Worm (Caenorhabditis elegans) whole organism, young adult: ENCODE data around the gene tmem-24.

Source experiments
- B0336.3 ChIP-seq: fragments of 200-800 bp; sonication (Bioruptor generic); IDR thresholded peaks from 2 replicates; pipeline ENCODE4 v1.3.6; 2022; ENCODE audit warnings: missing genetic modification characterization, missing compliant biosample characterization
- F23B12.7 ChIP-seq: sonication (generic microtip); optimal IDR thresholded peaks from 2 replicates; lab custom pipeline; 2017; ENCODE audit warnings: missing genetic modification characterization, mild to moderate bottlenecking, missing compliant biosample characterization, antibody characterized with exemption, moderate library complexity; ENCODE audit not compliant: insufficient read depth
- F37B4.10 ChIP-seq: fragments of 200-800 bp; sonication (Bioruptor generic); IDR thresholded peaks from 2 replicates; pipeline ENCODE4 v1.3.6; 2022; ENCODE audit warnings: missing genetic modification characterization, missing compliant biosample characterization
- F39B2.1 ChIP-seq: fragments of 200-800 bp; sonication (Bioruptor generic); IDR thresholded peaks from 2 replicates; pipeline ENCODE4 v1.3.6; 2022; ENCODE audit warnings: missing genetic modification reagents, missing genetic modification characterization, missing compliant biosample characterization
- K11D2.4 ChIP-seq: fragments of 200-800 bp; sonication (Bioruptor generic); IDR thresholded peaks from 2 replicates; pipeline ENCODE4 v1.3.6; 2022; ENCODE audit warnings: missing genetic modification reagents, missing genetic modification characterization, missing compliant biosample characterization
- K12H6.12 ChIP-seq: fragments of 200-800 bp; sonication (Bioruptor generic); optimal IDR thresholded peaks from 2 replicates; lab custom pipeline; 2018; ENCODE audit warnings: mild to moderate bottlenecking, missing genetic modification characterization, missing compliant biosample characterization
- T26A5.8 ChIP-seq: sonication (generic microtip); optimal IDR thresholded peaks from 2 replicates; lab custom pipeline; 2016; ENCODE audit warnings: missing genetic modification characterization, missing compliant biosample characterization
- Y53G8AR.9 ChIP-seq: fragments of 200-800 bp; sonication (Bioruptor generic); conservative IDR thresholded peaks from 2 replicates; pipeline ENCODE4 v1.3.6; 2022; ENCODE audit warnings: missing genetic modification reagents, missing genetic modification characterization, missing compliant biosample characterization
- Y67H2A.10 ChIP-seq: fragments of 200-800 bp; sonication (Bioruptor generic); conservative IDR thresholded peaks from 2 replicates; pipeline ENCODE4 v1.3.6; 2022; ENCODE audit warnings: missing genetic modification reagents, missing genetic modification characterization, missing compliant biosample characterization
- ZK185.1 ChIP-seq: sonication (generic microtip); optimal IDR thresholded peaks from 2 replicates; lab custom pipeline; 2016; ENCODE audit warnings: mild to moderate bottlenecking, missing genetic modification characterization, missing compliant biosample characterization; ENCODE audit not compliant: poor library complexity, severe bottlenecking
- atf-7 ChIP-seq: sonication (generic microtip); optimal IDR thresholded peaks from 2 replicates; lab custom pipeline; 2017; ENCODE audit warnings: mild to moderate bottlenecking, missing genetic modification characterization, missing compliant biosample characterization
- athp-1 ChIP-seq: sonication (generic microtip); optimal IDR thresholded peaks from 2 replicates; lab custom pipeline; 2017; ENCODE audit warnings: mild to moderate bottlenecking, missing genetic modification characterization, missing compliant biosample characterization
- attf-5 ChIP-seq: fragments of 200-800 bp; sonication (Bioruptor generic); optimal IDR thresholded peaks from 2 replicates; lab custom pipeline; 2018; ENCODE audit warnings: mild to moderate bottlenecking, missing genetic modification characterization, missing compliant biosample characterization
- bed-1 ChIP-seq: fragments of 200-800 bp; sonication (Bioruptor generic); IDR thresholded peaks from 2 replicates; pipeline ENCODE4 v1.3.6; 2022; ENCODE audit warnings: missing genetic modification reagents, missing genetic modification characterization, missing compliant biosample characterization
- cebp-1 ChIP-seq, 2 experiments: fragments of 200-800 bp in 1 of 2; sonication (Bioruptor generic) in 1 of 2; sonication (generic microtip) in 1 of 2; IDR thresholded peaks in 1 of 2; optimal IDR thresholded peaks in 1 of 2; 2 replicates each; pipeline versions ENCODE4 v1.3.6 to Lab custom; 2017 to 2022; ENCODE audit warnings: missing compliant biosample characterization in 2 of 2, missing genetic modification characterization in 2 of 2, mild to moderate bottlenecking in 1 of 2, missing genetic modification reagents in 1 of 2, moderate library complexity in 1 of 2
- ceh-27 ChIP-seq: fragments of 200-800 bp; sonication (Bioruptor generic); optimal IDR thresholded peaks from 2 replicates; lab custom pipeline; 2018; ENCODE audit warnings: mild to moderate bottlenecking, missing genetic modification characterization, moderate library complexity, missing compliant biosample characterization
- chd-7 ChIP-seq: sonication (generic microtip); optimal IDR thresholded peaks from 2 replicates; lab custom pipeline; 2016; ENCODE audit warnings: mild to moderate bottlenecking, missing genetic modification characterization, moderate library complexity, missing compliant biosample characterization
- dox-1 ChIP-seq: fragments of 200-800 bp; sonication (Bioruptor generic); IDR thresholded peaks from 2 replicates; pipeline ENCODE4 v1.3.6; 2022; ENCODE audit warnings: missing genetic modification reagents, missing genetic modification characterization, missing compliant biosample characterization
- dpff-1 ChIP-seq: sonication (generic microtip); optimal IDR thresholded peaks from 2 replicates; lab custom pipeline; 2017; ENCODE audit warnings: mild to moderate bottlenecking, missing genetic modification characterization, missing compliant biosample characterization
- egl-18 ChIP-seq: fragments of 200-800 bp; sonication (Bioruptor generic); IDR thresholded peaks from 2 replicates; pipeline ENCODE4 v1.3.6; 2022; ENCODE audit warnings: missing genetic modification reagents, missing genetic modification characterization, missing compliant biosample characterization
- ets-4 ChIP-seq: fragments of 200-800 bp; sonication (Bioruptor generic); optimal IDR thresholded peaks from 2 replicates; lab custom pipeline; 2018; ENCODE audit warnings: mild to moderate bottlenecking, missing genetic modification characterization, missing compliant biosample characterization
- hmg-1.2 ChIP-seq: fragments of 200-800 bp; sonication (Bioruptor generic); IDR thresholded peaks from 2 replicates; pipeline ENCODE4 v1.3.6; 2022; ENCODE audit warnings: missing genetic modification reagents, missing genetic modification characterization, missing compliant biosample characterization
- let-607 ChIP-seq, 2 experiments: fragments of 200-800 bp in 1 of 2; sonication (Bioruptor generic) in 1 of 2; sonication (generic microtip) in 1 of 2; optimal IDR thresholded peaks; 2 replicates each; lab custom pipeline; 2016 to 2018; ENCODE audit warnings: mild to moderate bottlenecking in 2 of 2, missing compliant biosample characterization in 2 of 2, missing genetic modification characterization in 2 of 2, moderate library complexity in 2 of 2, missing genotype in 1 of 2
- lin-26 ChIP-seq: fragments of 200-800 bp; sonication (Bioruptor generic); IDR thresholded peaks from 2 replicates; pipeline ENCODE4 v1.3.6; 2022; ENCODE audit warnings: missing genetic modification reagents, missing genetic modification characterization, missing compliant biosample characterization
- lin-35 ChIP-seq, 3 experiments: fragments of 150-350 bp in 2 of 3; sonication (generic microtip) in 1 of 3; optimal IDR thresholded peaks; 2 replicates each; lab custom pipeline; 2014 to 2018; ENCODE audit warnings: missing biosample characterization in 3 of 3, missing genetic modification characterization in 3 of 3, missing genetic modification reagents in 3 of 3
- lin-40 ChIP-seq: sonication (generic microtip); optimal IDR thresholded peaks from 2 replicates; lab custom pipeline; 2016; ENCODE audit warnings: missing genetic modification characterization, mild to moderate bottlenecking, missing compliant biosample characterization, missing genotype, missing genetic modification reagents
- lin-54 ChIP-seq: fragments of 200-800 bp; sonication (Bioruptor generic); optimal IDR thresholded peaks from 2 replicates; lab custom pipeline; 2018; ENCODE audit warnings: mild to moderate bottlenecking, missing genetic modification characterization, missing compliant biosample characterization
- lir-1 ChIP-seq: fragments of 200-800 bp; sonication (Bioruptor generic); conservative IDR thresholded peaks from 2 replicates; pipeline ENCODE4 v1.3.6; 2022; ENCODE audit warnings: missing genetic modification reagents, missing genetic modification characterization, missing compliant biosample characterization
- madf-10 ChIP-seq: sonication (generic microtip); optimal IDR thresholded peaks from 2 replicates; lab custom pipeline; 2016; ENCODE audit warnings: mild to moderate bottlenecking, missing genetic modification characterization, missing compliant biosample characterization
- nfyb-1 ChIP-seq: fragments of 200-800 bp; sonication (Bioruptor generic); IDR thresholded peaks from 2 replicates; pipeline ENCODE4 v1.3.6; 2022; ENCODE audit warnings: missing genetic modification reagents, missing genetic modification characterization, missing compliant biosample characterization
- nhr-80 ChIP-seq: sonication (generic microtip); optimal IDR thresholded peaks from 2 replicates; lab custom pipeline; 2016; ENCODE audit warnings: missing genetic modification characterization, missing compliant biosample characterization
- pbrm-1 ChIP-seq: fragments of 200-800 bp; sonication (Bioruptor generic); IDR thresholded peaks from 2 replicates; pipeline ENCODE4 v1.3.6; 2022; ENCODE audit warnings: missing genetic modification reagents, missing genetic modification characterization, missing compliant biosample characterization
- rcor-1 ChIP-seq: fragments of 200-800 bp; sonication (Bioruptor generic); IDR thresholded peaks from 2 replicates; pipeline ENCODE4 v1.3.6; 2022; ENCODE audit warnings: missing genetic modification reagents, missing genetic modification characterization, missing compliant biosample characterization
- rec-8 ChIP-seq, 2 experiments: sonication (generic microtip); optimal IDR thresholded peaks; 2 replicates each; lab custom pipeline; 2016; ENCODE audit warnings: mild to moderate bottlenecking in 2 of 2, missing genetic modification characterization in 2 of 2, missing genetic modification reagents in 2 of 2, missing genotype in 2 of 2, missing biosample characterization in 1 of 2, missing compliant biosample characterization in 1 of 2, moderate library complexity in 1 of 2
- snpc-1.1 ChIP-seq: sonication (generic microtip); optimal IDR thresholded peaks from 2 replicates; lab custom pipeline; 2017; ENCODE audit warnings: missing genetic modification characterization, mild to moderate bottlenecking, missing compliant biosample characterization, antibody characterized with exemption, moderate library complexity, missing genotype, missing genetic modification reagents; ENCODE audit not compliant: insufficient read depth
- snpc-4 ChIP-seq, 5 experiments: fragments of 150-350 bp in 1 of 5; sonication (generic microtip) in 4 of 5; optimal IDR thresholded peaks; 2 replicates each; lab custom pipeline; 2014 to 2018; ENCODE audit warnings: missing genetic modification characterization in 5 of 5, missing biosample characterization in 3 of 5, antibody characterized with exemption in 2 of 5, mild to moderate bottlenecking in 2 of 5, missing compliant biosample characterization in 2 of 5, missing genotype in 2 of 5, moderate library complexity in 2 of 5, missing genetic modification reagents in 1 of 5
- sptf-2 ChIP-seq: fragments of 200-800 bp; sonication (Bioruptor generic); optimal IDR thresholded peaks from 2 replicates; lab custom pipeline; 2018; ENCODE audit warnings: mild to moderate bottlenecking, missing genetic modification characterization, missing compliant biosample characterization
- tbp1 ChIP-seq: fragments of 200-800 bp; sonication (Bioruptor generic); optimal IDR thresholded peaks from 2 replicates; lab custom pipeline; 2018; ENCODE audit warnings: mild to moderate bottlenecking, missing genetic modification characterization, missing compliant biosample characterization
- tlf-1 ChIP-seq: fragments of 200-800 bp; sonication (Bioruptor generic); optimal IDR thresholded peaks from 2 replicates; lab custom pipeline; 2018; ENCODE audit warnings: mild to moderate bottlenecking, missing genetic modification characterization, missing compliant biosample characterization
- unc-62 ChIP-seq: fragments of 150-350 bp; optimal IDR thresholded peaks from 2 replicates; lab custom pipeline; 2014; ENCODE audit warnings: missing biosample characterization, missing genetic modification reagents, missing genetic modification characterization
- zfh-2 ChIP-seq: fragments of 200-800 bp; sonication (Bioruptor generic); conservative IDR thresholded peaks from 2 replicates; pipeline ENCODE4 v1.3.6; 2022; ENCODE audit warnings: missing genetic modification reagents, missing genetic modification characterization, missing compliant biosample characterization
- ztf-18 ChIP-seq: sonication (generic microtip); optimal IDR thresholded peaks from 2 replicates; lab custom pipeline; 2016; ENCODE audit warnings: missing genotype, mild to moderate bottlenecking, missing genetic modification characterization, missing compliant biosample characterization
- ztf-3 ChIP-seq: fragments of 200-800 bp; sonication (Bioruptor generic); optimal IDR thresholded peaks from 2 replicates; lab custom pipeline; 2018; ENCODE audit warnings: mild to moderate bottlenecking, missing genetic modification characterization, missing compliant biosample characterization

The tmem-24 gene

DNA sequence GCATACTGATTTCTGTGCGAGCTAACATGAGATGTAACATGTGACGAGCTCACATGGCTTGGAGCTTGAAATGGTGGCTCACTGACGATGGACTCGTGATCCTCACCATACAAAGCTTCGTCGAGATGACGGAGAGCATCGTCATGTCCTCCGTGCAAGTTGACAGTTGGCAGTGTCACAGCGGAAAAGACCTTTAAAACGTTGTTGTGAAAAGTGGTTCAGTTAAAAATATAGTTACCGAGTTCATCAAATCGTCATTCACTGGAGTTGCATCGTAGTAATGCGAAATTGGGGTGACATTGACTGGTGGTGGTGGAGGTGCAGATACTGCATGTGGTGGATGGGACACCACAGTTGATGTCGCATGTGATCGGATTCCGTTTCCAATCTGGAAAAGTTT is 34.3 kb downstream of the tmem-24 start:
- no peak for TF ChIP-seq pbrm-1
- TF ChIP-seq egl-18, result no peak
- TF ChIP-seq rcor-1 (GFP tag; lab: Robert Waterston, UW), result no peak
- TF ChIP-seq bed-1 (GFP tag; lab: Robert Waterston, UW), result no peak
- TF ChIP-seq snpc-1.1 (tag; lab: Kevin White, UChicago), result no peak
- no peak for TF ChIP-seq lir-1 (GFP tag; lab: Robert Waterston, UW)
- no peak for TF ChIP-seq rec-8 (tag; optimal IDR thresholded peaks at IDR 0.05; lab: Kevin White, UChicago)
- TF ChIP-seq F23B12.7, result no peak
- no peak for TF ChIP-seq ZK185.1 (tag; lab: Kevin White, UChicago)
- TF ChIP-seq F39B2.1, result no peak
- TF ChIP-seq chd-7 (tag; lab: Kevin White, UChicago), result no peak
- TF ChIP-seq, all 124 proteins: peak for 0

DNA sequence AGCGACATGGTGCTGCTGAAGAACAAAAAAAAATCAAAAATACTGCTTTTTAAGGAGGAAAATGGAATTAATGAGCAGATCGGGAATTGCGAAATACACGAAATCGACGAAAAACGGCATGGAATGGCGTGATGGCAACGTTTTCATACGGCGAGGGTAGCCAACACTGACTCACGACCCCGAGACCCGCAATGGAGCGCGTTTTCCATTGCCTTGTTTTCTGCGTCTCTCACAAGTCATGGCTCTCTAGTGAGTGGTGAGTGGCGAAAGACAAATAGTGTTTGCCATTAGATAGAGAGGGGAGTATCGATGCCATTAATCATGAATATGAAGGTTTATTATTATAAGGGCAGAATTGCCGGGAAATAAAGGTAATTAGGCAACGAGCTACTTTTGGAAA is 39.0 kb downstream of the tmem-24 start, which contains the start of gene C18B2.4:
Gene C18B2.4, minus strand, starts transcription at position 15 of the 400 bp plus-strand sequence.
- TF ChIP-seq lin-35 (GFP tag; optimal IDR thresholded peaks at IDR 0.05; lab: Kevin White, UChicago), result peak in 1 of 3 experiments; percentile 52
- peak; percentile 89 for TF ChIP-seq dox-1 (GFP tag; lab: Robert Waterston, UW)
- peak; percentile 20 for TF ChIP-seq tlf-1 (GFP tag; lab: Kevin White, UChicago)
- peak; percentile 44 for TF ChIP-seq atf-7 (tag; lab: Kevin White, UChicago)
- TF ChIP-seq dpff-1, result no peak
- peak; percentile 97 for TF ChIP-seq cebp-1 (GFP tag; IDR thresholded peaks at IDR 0.05; lab: Robert Waterston, UW)
- TF ChIP-seq cebp-1 (tag; optimal IDR thresholded peaks at IDR 0.05; lab: Kevin White, UChicago), result peak; percentile 99
- TF ChIP-seq nfyb-1, result peak; percentile 57; the same call in 1 of the 2 replicates
- TF ChIP-seq lir-1 (GFP tag; lab: Robert Waterston, UW), result 0 out of 2 replicates have a peak, but pooled peaks have one; percentile 27
- no peak for TF ChIP-seq Y53G8AR.9 (GFP tag; lab: Robert Waterston, UW)
- peak; percentile 64 for TF ChIP-seq ceh-27 (GFP tag; lab: Kevin White, UChicago)
- peak; percentile 53 to 56 for TF ChIP-seq let-607 (tag; optimal IDR thresholded peaks at IDR 0.05; lab: Kevin White, UChicago)
- TF ChIP-seq lin-40, result peak; percentile 44
- peak; percentile 10 for TF ChIP-seq madf-10 (tag; lab: Kevin White, UChicago)
- peak; percentile 8 for TF ChIP-seq ztf-18 (tag; lab: Kevin White, UChicago)
- TF ChIP-seq T26A5.8, result no peak
- TF ChIP-seq chd-7 (tag; lab: Kevin White, UChicago), result peak; percentile 30
- TF ChIP-seq hmg-1.2 (GFP tag; lab: Robert Waterston, UW), result peak; percentile 74
- TF ChIP-seq ztf-3 (GFP tag; lab: Kevin White, UChicago), result no peak
- TF ChIP-seq B0336.3 (GFP tag; lab: Robert Waterston, UW), result peak; percentile 61; the same call in 1 of the 2 replicates
- peak; percentile 64 for TF ChIP-seq ZK185.1 (tag; lab: Kevin White, UChicago)
- TF ChIP-seq snpc-4 (GFP tag; optimal IDR thresholded peaks at IDR 0.05; lab: Kevin White, UChicago), result peak; percentile 21
- peak in 2 of 4 experiments; percentile 23 to 65 for TF ChIP-seq snpc-4 (tag; optimal IDR thresholded peaks at IDR 0.05; lab: Kevin White, UChicago)
- TF ChIP-seq F37B4.10 (GFP tag; lab: Robert Waterston, UW), result no peak
- TF ChIP-seq ets-4 (GFP tag; lab: Kevin White, UChicago), result peak; percentile 57
- no peak for TF ChIP-seq bed-1 (GFP tag; lab: Robert Waterston, UW)
- TF ChIP-seq nhr-80 (tag; lab: Kevin White, UChicago), result peak; percentile 96
- TF ChIP-seq attf-5 (GFP tag; lab: Kevin White, UChicago), result peak; percentile 94
- TF ChIP-seq zfh-2, result peak; percentile 90
- peak; percentile 42 for TF ChIP-seq tbp1 (GFP tag; lab: Kevin White, UChicago)
- TF ChIP-seq K12H6.12 (tag; lab: Kevin White, UChicago), result peak; percentile 32
- TF ChIP-seq athp-1 (tag; lab: Kevin White, UChicago), result no peak
- peak; percentile 30 for TF ChIP-seq sptf-2 (GFP tag; lab: Kevin White, UChicago)
- peak; percentile 80 for TF ChIP-seq unc-62 (GFP tag; lab: Kevin White, UChicago)
- no peak for TF ChIP-seq Y67H2A.10 (GFP tag; lab: Robert Waterston, UW)
- no peak for TF ChIP-seq F23B12.7
- TF ChIP-seq pbrm-1, result peak; percentile 47; the same call in 1 of the 2 replicates
- peak; percentile 27 for TF ChIP-seq lin-54
- TF ChIP-seq rcor-1 (GFP tag; lab: Robert Waterston, UW), result no peak
- 0 out of 2 replicates have a peak, but pooled peaks have one; percentile 34 for TF ChIP-seq lin-26
- peak; percentile 41; the same call in 1 of the 2 replicates for TF ChIP-seq K11D2.4 (GFP tag; lab: Robert Waterston, UW)
